Worm (Caenorhabditis elegans) whole organism, late embryonic: ENCODE measurements around the gene F02D8.4.

Experiments
- F13H6.1 ChIP-seq: sonication (generic microtip); optimal IDR thresholded peaks from 2 replicates; lab custom pipeline; 2016; ENCODE audit warnings: missing genetic modification characterization, missing compliant biosample characterization
- K09A11.1 ChIP-seq: sonication (generic microtip); optimal IDR thresholded peaks from 2 replicates; lab custom pipeline; 2017; ENCODE audit warnings: antibody characterized with exemption, mild to moderate bottlenecking, missing genetic modification characterization, missing compliant biosample characterization; ENCODE audit not compliant: insufficient read depth
- dve-1 ChIP-seq: sonication (generic microtip); optimal IDR thresholded peaks from 2 replicates; lab custom pipeline; 2017; ENCODE audit warnings: antibody characterized with exemption, mild to moderate bottlenecking, missing genetic modification characterization, missing compliant biosample characterization
- ets-4 ChIP-seq: sonication (generic microtip); optimal IDR thresholded peaks from 2 replicates; lab custom pipeline; 2016; ENCODE audit warnings: missing genetic modification characterization, missing compliant biosample characterization
- fkh-10 ChIP-seq: fragments of 150-350 bp; optimal IDR thresholded peaks from 2 replicates; lab custom pipeline; 2014; ENCODE audit warnings: missing biosample characterization, missing genetic modification reagents, missing genetic modification characterization
- hlh-30 ChIP-seq: sonication (generic microtip); optimal IDR thresholded peaks from 2 replicates; lab custom pipeline; 2017; ENCODE audit warnings: antibody characterized with exemption, missing genetic modification characterization, missing compliant biosample characterization; ENCODE audit not compliant: insufficient read depth
- lin-11 ChIP-seq: fragments of 200-800 bp; sonication (Bioruptor generic); optimal IDR thresholded peaks from 2 replicates; lab custom pipeline; 2018; ENCODE audit warnings: mild to moderate bottlenecking, missing genetic modification characterization, missing compliant biosample characterization
- nhr-11 ChIP-seq: fragments of 150-350 bp; optimal IDR thresholded peaks from 2 replicates; lab custom pipeline; 2014; ENCODE audit warnings: missing biosample characterization, missing genetic modification characterization
- pag-3 ChIP-seq: sonication (generic microtip); optimal IDR thresholded peaks from 2 replicates; lab custom pipeline; 2016; ENCODE audit warnings: missing compliant biosample characterization, missing genetic modification characterization, borderline replicate concordance
- pat-9 ChIP-seq: fragments of 200-800 bp; sonication (Bioruptor generic); optimal IDR thresholded peaks from 2 replicates; lab custom pipeline; 2018; ENCODE audit warnings: mild to moderate bottlenecking, missing genetic modification characterization, moderate library complexity, missing compliant biosample characterization
- pha-4 ChIP-seq: fragments of 150-350 bp; optimal IDR thresholded peaks from 2 replicates; lab custom pipeline; 2018; ENCODE audit warnings: missing biosample characterization, missing genetic modification reagents, missing genetic modification characterization
- pqm-1 ChIP-seq: sonication (generic microtip); optimal IDR thresholded peaks from 2 replicates; lab custom pipeline; 2016; ENCODE audit warnings: missing genetic modification characterization, missing compliant biosample characterization
- ref-2 ChIP-seq: sonication (generic microtip); optimal IDR thresholded peaks from 2 replicates; lab custom pipeline; 2016; ENCODE audit warnings: missing genetic modification characterization, missing compliant biosample characterization
- sox-4 ChIP-seq: sonication (generic microtip); optimal IDR thresholded peaks from 2 replicates; lab custom pipeline; 2017; ENCODE audit warnings: mild to moderate bottlenecking, missing genetic modification characterization, inconsistent platforms, missing compliant biosample characterization

DNA sequence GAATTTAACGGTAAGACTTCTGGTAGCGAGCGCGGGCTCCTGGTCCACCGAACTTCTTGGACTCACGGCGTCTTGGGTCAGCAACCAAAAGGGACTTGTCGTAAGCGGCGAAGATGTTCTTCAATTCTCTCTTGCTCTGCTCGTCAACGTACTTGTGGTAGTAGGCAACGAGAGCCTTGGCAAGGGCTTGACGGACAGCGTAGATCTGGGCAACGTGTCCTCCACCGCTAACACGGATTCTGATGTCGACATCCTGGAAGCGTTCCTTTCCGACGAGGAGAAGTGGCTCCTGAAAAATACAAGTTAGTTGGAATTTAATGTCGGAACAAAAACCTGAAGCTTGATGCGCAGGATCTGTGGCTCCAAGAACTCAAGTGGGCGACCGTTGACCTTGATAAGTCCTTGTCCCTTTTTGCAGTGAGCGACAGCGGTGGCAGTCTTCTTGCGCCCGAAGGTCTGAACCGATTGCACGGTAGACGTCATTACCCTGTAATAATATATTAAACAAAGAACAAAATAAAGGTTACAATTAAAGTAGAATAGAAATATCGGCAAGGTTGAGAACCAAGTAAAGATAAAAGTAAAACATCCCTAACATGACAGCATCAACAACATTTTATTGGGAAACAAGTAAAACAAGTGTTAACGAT is 15.5 kb downstream of the F02D8.4 start, which contains the start of gene rps-16:
- no peak for TF ChIP-seq nhr-11 (tag; lab: Kevin White, UChicago)
- no peak for TF ChIP-seq hlh-30 (tag; lab: Kevin White, UChicago)
- no peak for TF ChIP-seq pha-4 (tag; lab: Kevin White, UChicago)
- no peak for TF ChIP-seq lin-11 (tag; lab: Kevin White, UChicago)
- no peak for TF ChIP-seq pqm-1
- TF ChIP-seq ets-4 (tag; lab: Kevin White, UChicago) = no peak
- no peak for TF ChIP-seq pag-3 (tag; lab: Kevin White, UChicago)
- TF ChIP-seq sox-4 (tag; lab: Kevin White, UChicago) = no peak
- no peak for TF ChIP-seq dve-1
- TF ChIP-seq pat-9 (tag; lab: Kevin White, UChicago) = no peak
- no peak for TF ChIP-seq fkh-10 (GFP tag; lab: Kevin White, UChicago)
- TF ChIP-seq F13H6.1 (tag; lab: Kevin White, UChicago) = no peak
- TF ChIP-seq ref-2 (tag; lab: Kevin White, UChicago) = no peak
- TF ChIP-seq K09A11.1 (tag; lab: Kevin White, UChicago) = no peak
